Fruit fly (Drosophila melanogaster): Measurements from ENCODE around the gene Kap-alpha3.

Kap-alpha3 gene

dm6 chr3R:9594839-9595238, 17.3 kb upstream of the Kap-alpha3 start (continued):
- TF ChIP-seq CG12155 (GFP tag; optimal IDR thresholded peaks at IDR 0.05) = no peak
- 0 out of 2 replicates have a peak, but pooled peaks have one; percentile 24 for TF ChIP-seq Nf-YA (GFP tag; IDR thresholded peaks at IDR 0.05)
- no peak for TF ChIP-seq Fer1 (GFP tag; optimal IDR thresholded peaks at IDR 0.05)

- TF ChIP-seq stwl (tag; optimal IDR thresholded peaks at IDR 0.05) (no peak), Aef1 (GFP tag; IDR thresholded peaks at IDR 0.05) (no peak), Side (GFP tag; optimal IDR thresholded peaks at IDR 0.05) (no peak), bcd (GFP tag; optimal IDR thresholded peaks at IDR 0.05) (no peak), crol (GFP tag; IDR thresholded peaks at IDR 0.05) (peak; percentile 50), H15 (GFP tag; IDR thresholded peaks at IDR 0.05) (no peak), CG12155 (GFP tag; optimal IDR thresholded peaks at IDR 0.05) (no peak), ci (GFP tag; IDR thresholded peaks at IDR 0.05) (peak; percentile 6; the same call in 1 of the 3 replicates), vnd (GFP tag; IDR thresholded peaks at IDR 0.05; ENCODE audit: partially characterized antibody) (0 out of 3 replicates have a peak, but pooled peaks have one; percentile 25), NC2β (GFP tag; optimal IDR thresholded peaks at IDR 0.05) (no peak), CG2199 (GFP tag; IDR thresholded peaks at IDR 0.05) (0 out of 3 replicates have a peak, but pooled peaks have one; percentile 3), tgo (GFP tag; IDR thresholded peaks at IDR 0.05) (no peak), scrt (GFP tag; optimal IDR thresholded peaks at IDR 0.05) (no peak), Poxn (GFP tag; IDR thresholded peaks at IDR 0.05) (no peak)
These were observed 16.7 kb upstream of the Kap-alpha3 start for dm6 chr3R:9594251-9594581.

dm6 chr3R:9593408-9594250, 16.1 kb upstream of the Kap-alpha3 start:
- TF ChIP-seq CG10654 (GFP tag; optimal IDR thresholded peaks at IDR 0.05) = no peak
- TF ChIP-seq btn (GFP tag; optimal IDR thresholded peaks at IDR 0.05) = no peak
- no peak for TF ChIP-seq CG17802 (tag; optimal IDR thresholded peaks at IDR 0.05)
- TF ChIP-seq sr (GFP tag; IDR thresholded peaks at IDR 0.05) = no peak
- TF ChIP-seq Side (GFP tag; optimal IDR thresholded peaks at IDR 0.05) = no peak
- TF ChIP-seq CG14710 (tag; optimal IDR thresholded peaks at IDR 0.05) = no peak
- TF ChIP-seq CG10274 (GFP tag; optimal IDR thresholded peaks at IDR 0.05) = no peak
- no peak for TF ChIP-seq CG17328 (GFP tag; IDR thresholded peaks at IDR 0.05)
- TF ChIP-seq cg (GFP tag; optimal IDR thresholded peaks at IDR 0.05) = peak; percentile 72
- no peak for TF ChIP-seq CG18599 (GFP tag; optimal IDR thresholded peaks at IDR 0.05)
- no peak for TF ChIP-seq luna (GFP tag; optimal IDR thresholded peaks at IDR 0.05)
- TF ChIP-seq Elba2 (GFP tag; optimal IDR thresholded peaks at IDR 0.05) = no peak
- no peak for TF ChIP-seq crp (GFP tag; optimal IDR thresholded peaks at IDR 0.05)
- no peak for TF ChIP-seq ewg (GFP tag; optimal IDR thresholded peaks at IDR 0.05)
- TF ChIP-seq Oli (tag; optimal IDR thresholded peaks at IDR 0.05) = no peak
- TF ChIP-seq Pdp1 (GFP tag; optimal IDR thresholded peaks at IDR 0.05) = peak in 1 of 2 experiments; percentile 62
- TF ChIP-seq gsb-n (tag; optimal IDR thresholded peaks at IDR 0.05) = no peak
- no peak for TF ChIP-seq pzg (GFP tag; optimal IDR thresholded peaks at IDR 0.05)
- TF ChIP-seq CG10543 (GFP tag; optimal IDR thresholded peaks at IDR 0.05) = no peak
- TF ChIP-seq pros (GFP tag; optimal IDR thresholded peaks at IDR 0.05) = peak; percentile 22
- TF ChIP-seq CG3281 (GFP tag; optimal IDR thresholded peaks at IDR 0.05) = no peak
- TF ChIP-seq CrebB (tag; optimal IDR thresholded peaks at IDR 0.05) = no peak
- TF ChIP-seq Mes4 (GFP tag; optimal IDR thresholded peaks at IDR 0.05) = no peak
- no peak for TF ChIP-seq wek (GFP tag; optimal IDR thresholded peaks at IDR 0.05)
- no peak for TF ChIP-seq phol (tag; optimal IDR thresholded peaks at IDR 0.05)
- TF ChIP-seq CG10366 (GFP tag; IDR thresholded peaks at IDR 0.05) = no peak
- no peak for TF ChIP-seq stc (GFP tag; IDR thresholded peaks at IDR 0.05)
- no peak for TF ChIP-seq gcm2 (GFP tag; optimal IDR thresholded peaks at IDR 0.05)
- no peak for TF ChIP-seq tup (GFP tag; optimal IDR thresholded peaks at IDR 0.05)
- TF ChIP-seq Bteb2 (GFP tag; optimal IDR thresholded peaks at IDR 0.05) = no peak
- TF ChIP-seq nom (GFP tag; optimal IDR thresholded peaks at IDR 0.05) = peak; percentile 28
- TF ChIP-seq dati (GFP tag; IDR thresholded peaks at IDR 0.05) = no peak

All from whole organism, embryonic.